Worm (Caenorhabditis elegans): ENCODE data around the gene acp-3.

DNA sequence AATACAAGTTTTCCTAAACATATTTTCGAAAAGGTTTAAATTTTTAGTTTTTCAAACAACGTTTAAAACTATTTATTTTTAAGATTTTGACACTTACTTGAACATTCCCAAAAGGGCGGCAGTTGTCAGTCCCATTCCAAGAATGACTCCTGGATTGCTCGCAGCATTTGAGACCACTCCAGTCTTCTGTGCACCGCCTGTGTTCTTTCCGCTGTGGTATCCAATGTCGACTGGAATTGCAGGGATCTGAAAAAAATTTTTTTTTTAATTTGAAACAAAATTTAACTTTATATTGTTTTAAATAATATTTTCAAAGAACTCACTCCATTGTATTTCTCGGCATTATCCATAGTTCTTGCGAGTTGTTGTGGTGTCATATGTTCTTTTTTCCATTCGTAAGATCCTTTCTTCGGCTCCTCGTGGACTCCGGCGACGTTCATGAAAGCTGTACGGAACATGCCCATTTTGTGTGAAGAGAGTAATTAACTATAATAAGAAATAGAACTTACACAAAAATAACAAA, 44.9 kb upstream of the acp-3 start, which contains the start of gene M05D6.5:
- no peak for TF ChIP-seq ceh-16 (tag; optimal IDR thresholded peaks at IDR 0.05)
- no peak for TF ChIP-seq nhr-25 (tag; optimal IDR thresholded peaks at IDR 0.05)
- no peak for TF ChIP-seq unc-62 (GFP tag; optimal IDR thresholded peaks at IDR 0.05)
- TF ChIP-seq nhr-43 (tag; optimal IDR thresholded peaks at IDR 0.05; ENCODE audit: poor library complexity, severe bottlenecking) = no peak
- TF ChIP-seq lin-39 (tag; optimal IDR thresholded peaks at IDR 0.05) = no peak
- TF ChIP-seq pha-4 (tag; optimal IDR thresholded peaks at IDR 0.05) = no peak
- no peak for TF ChIP-seq snpc-4 (tag; optimal IDR thresholded peaks at IDR 0.05)
